Fruit fly (Drosophila melanogaster) whole organism, larva: ENCODE results near the gene TwdlV.

Source experiments
- noc ChIP-seq: fragments of 200-800 bp; sonication (Bioruptor generic); optimal IDR thresholded peaks from 3 replicates; lab custom pipeline; 2019; ENCODE audit warnings: missing biosample characterization, mild to moderate bottlenecking, missing genetic modification characterization, moderate library complexity

The TwdlV gene

dm6 chr3R:4243096-4243940, 11.2 kb upstream of the TwdlV start, which contains the start of gene CG34305:
CG34305 (minus strand) TSS chr3R:4243146.
- no peak for TF ChIP-seq noc (tag; lab: Kevin White, UChicago)

DNA sequence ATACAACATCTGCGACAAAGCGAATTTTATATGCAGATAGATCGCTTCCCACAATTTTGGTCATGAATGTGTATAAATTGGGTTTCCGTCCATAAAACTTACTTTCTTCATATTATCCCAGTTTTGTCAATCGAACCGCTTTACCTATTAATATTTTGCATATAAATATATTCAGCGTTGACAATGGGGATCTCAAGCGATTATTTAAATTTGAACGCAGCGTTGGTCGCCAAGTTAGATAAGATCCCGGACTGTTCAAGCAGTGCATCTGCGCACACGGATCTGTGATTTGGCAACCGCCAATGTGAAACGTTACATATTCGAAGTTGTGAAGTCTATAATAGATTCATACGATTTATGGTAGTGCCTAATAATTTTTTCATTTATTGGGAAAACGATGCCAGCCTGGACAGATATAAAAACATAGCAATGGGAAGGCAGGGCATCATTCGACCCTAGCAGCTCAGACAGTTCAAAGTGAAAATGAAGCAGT, 7.9 kb upstream of the TwdlV start, which contains the start of gene TwdlF:
TwdlF (plus strand) TSS at position 443 of the 493 bp plus-strand sequence.
- no peak for TF ChIP-seq noc (tag; lab: Kevin White, UChicago)

dm6 chr3R:4249947-4250346, 4.6 kb upstream of the TwdlV start:
- TF ChIP-seq noc (tag; lab: Kevin White, UChicago), result no peak

dm6 chr3R:4251241-4251640, 3.3 kb upstream of the TwdlV start, which contains the start of gene TwdlG:
TwdlG (minus strand) TSS chr3R:4251341.
- no peak for TF ChIP-seq noc (tag; lab: Kevin White, UChicago)

DNA sequence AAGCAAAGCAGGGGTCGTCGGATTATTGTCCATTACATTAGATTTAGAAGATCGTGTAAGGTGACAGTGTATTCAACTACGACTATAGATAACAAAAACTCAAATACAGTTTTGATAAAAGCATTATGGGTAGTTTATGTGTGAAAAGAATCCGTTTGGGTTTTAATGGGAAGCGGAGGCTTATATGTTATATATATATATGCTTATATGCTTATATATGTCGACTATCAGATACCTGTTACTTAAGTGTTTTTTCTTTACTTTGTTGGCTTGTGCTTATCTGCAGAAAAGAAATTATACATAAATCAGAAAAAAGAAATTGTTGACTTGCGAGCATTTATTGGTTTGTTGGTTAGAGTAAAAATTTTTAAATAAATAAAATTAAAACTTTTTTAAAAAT, 1.6 kb upstream of the TwdlV start, which contains the start of gene CG14644:
CG14644 (minus strand) TSS at position 101 of the 400 bp plus-strand sequence.
- TF ChIP-seq noc (tag; lab: Kevin White, UChicago), result no peak

DNA sequence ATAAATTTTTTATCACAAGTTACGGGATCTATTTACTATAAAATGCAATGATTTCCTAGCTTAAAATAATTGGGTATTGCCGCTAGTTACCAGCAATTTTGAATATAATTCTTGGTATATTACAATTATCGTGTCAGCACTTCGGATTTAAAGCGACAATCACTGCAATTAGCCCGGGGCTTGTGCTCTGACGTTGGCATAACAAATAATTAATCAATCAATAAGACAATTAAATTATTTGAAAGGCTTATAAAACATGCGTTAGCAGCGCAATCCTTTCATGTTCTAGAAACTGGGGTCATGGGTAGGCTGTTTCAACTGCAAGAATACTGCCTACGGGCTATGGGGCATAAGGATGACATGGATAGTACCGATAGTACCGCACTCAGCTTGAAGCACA, 2.2 kb downstream of the TwdlV start, which contains the start of gene Or82a:
Or82a (plus strand) TSS at position 301 of the 400 bp plus-strand sequence.
- no peak for TF ChIP-seq noc (tag; lab: Kevin White, UChicago)

- no peak for TF ChIP-seq noc (tag; lab: Kevin White, UChicago)
Observed at dm6 chr3R:4266470-4266869, 12.0 kb downstream of the TwdlV start, which contains the start of gene CG1092. CG1092 (plus strand) TSS chr3R:4266770.

dm6 chr3R:4268339-4268738, 13.8 kb downstream of the TwdlV start:
- no peak for TF ChIP-seq noc (tag; lab: Kevin White, UChicago)

DNA sequence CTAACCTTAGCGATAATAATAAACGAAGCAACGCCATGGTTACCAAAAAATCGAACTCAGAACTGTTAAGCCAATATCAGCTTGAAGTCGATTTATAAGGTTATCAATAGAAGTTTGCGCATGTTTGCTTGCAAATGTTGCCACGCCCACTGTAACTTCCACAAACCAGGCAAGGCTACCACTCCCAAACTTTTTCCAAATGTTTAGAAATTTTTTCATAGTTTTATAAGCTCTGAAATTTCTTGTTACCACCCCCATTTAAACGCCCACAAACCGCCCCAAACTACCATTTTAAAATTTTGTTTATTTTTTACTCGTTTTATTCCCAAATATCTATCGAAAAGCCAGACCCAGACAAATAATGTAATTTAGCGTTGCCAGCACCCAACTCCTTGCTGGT, 23.3 kb downstream of the TwdlV start, which contains the start of gene flip:
flip (minus strand) TSS at position 101 of the 400 bp plus-strand sequence.
- TF ChIP-seq noc (tag; lab: Kevin White, UChicago), result no peak

dm6 chr3R:4280062-4280461, 25.6 kb downstream of the TwdlV start, which contains the start of gene cpx:
cpx (plus strand) TSS chr3R:4280221.
- no peak for TF ChIP-seq noc (tag; lab: Kevin White, UChicago)

- TF ChIP-seq noc (tag; lab: Kevin White, UChicago), result no peak
Observed at dm6 chr3R:4281119-4281861, 26.8 kb downstream of the TwdlV start.

DNA sequence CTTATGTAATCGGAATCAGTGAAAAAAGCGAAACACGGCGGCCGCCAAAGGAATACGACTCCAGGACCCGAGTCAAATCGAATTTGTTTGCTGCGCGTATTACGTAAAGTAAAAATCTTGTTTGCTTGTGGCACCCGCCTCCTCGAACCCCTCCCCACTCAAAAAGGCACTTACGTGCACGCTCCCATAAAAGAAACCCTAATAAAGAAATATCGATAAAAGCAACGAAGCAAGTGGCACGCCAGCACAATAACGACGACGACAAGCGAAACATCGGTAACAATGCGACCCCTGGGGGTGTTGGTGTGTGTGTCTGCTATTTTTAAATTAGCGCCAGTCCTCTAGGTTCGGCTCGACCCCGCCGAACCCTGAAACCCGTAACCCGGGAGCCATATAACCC, 27.7 kb downstream of the TwdlV start:
- TF ChIP-seq noc (tag; lab: Kevin White, UChicago), result no peak

dm6 chr3R:4284376-4284953, 30.0 kb downstream of the TwdlV start:
- no peak for TF ChIP-seq noc (tag; lab: Kevin White, UChicago)

DNA sequence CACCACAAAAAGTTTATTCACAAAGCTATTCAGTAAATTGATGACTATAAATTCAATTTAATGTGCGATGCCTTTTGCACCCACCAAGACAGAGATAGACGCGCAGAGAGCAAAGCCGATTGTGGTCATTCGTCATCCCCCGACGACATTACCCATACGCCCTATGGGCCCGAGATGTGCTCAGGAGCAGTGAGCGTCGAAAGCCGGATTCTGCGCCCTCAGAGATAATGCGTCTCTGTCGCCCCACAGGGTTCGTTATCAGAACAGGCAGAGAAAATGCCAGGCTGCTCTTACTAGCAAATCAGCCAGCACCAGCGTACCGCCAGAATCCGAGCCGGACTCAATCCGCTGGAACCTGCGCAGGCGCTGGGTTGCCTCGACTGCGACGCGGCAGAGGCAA, 36.8 kb downstream of the TwdlV start:
- peak; percentile 18 for TF ChIP-seq noc (tag; lab: Kevin White, UChicago)

- TF ChIP-seq noc (tag; lab: Kevin White, UChicago), result no peak
Observed at dm6 chr3R:4292185-4292584, 37.7 kb downstream of the TwdlV start.
